Worm (Caenorhabditis elegans): Measurements from ENCODE around the gene C25E10.12.
A peak's percentile ranks its signal among the peaks of the same experiment; 100 is the strongest.

Gene C25E10.12

DNA sequence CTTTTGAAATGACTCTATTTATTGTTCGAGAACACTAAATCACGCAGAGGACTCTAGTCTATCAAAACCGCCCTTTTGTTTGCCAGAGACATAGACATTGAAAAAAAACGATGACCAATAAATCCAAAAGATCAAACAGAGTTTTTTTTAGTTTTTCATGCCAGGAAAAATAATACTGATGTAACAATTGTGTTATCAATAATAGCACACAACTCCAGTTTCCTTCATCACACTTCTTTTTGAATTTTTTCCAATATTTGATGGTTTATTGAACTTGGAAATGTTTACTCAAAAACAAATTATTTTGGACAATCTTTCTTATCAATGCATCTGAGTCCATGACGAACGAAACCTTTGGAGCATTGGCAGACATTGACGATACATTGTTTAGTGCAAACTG lies 8.3 kb downstream of the C25E10.12 start, which contains the start of gene C25E10.8:
Gene C25E10.8, minus strand, starts transcription at position 101 of the 400 bp plus-strand sequence.
- TF ChIP-seq crh-2 (tag; optimal IDR thresholded peaks at IDR 0.05) (no peak), lin-13 (GFP tag; optimal IDR thresholded peaks at IDR 0.05) (no peak), ztf-4 (tag; optimal IDR thresholded peaks at IDR 0.05) (no peak), nhr-12 (tag; optimal IDR thresholded peaks at IDR 0.05) (no peak)

DNA sequence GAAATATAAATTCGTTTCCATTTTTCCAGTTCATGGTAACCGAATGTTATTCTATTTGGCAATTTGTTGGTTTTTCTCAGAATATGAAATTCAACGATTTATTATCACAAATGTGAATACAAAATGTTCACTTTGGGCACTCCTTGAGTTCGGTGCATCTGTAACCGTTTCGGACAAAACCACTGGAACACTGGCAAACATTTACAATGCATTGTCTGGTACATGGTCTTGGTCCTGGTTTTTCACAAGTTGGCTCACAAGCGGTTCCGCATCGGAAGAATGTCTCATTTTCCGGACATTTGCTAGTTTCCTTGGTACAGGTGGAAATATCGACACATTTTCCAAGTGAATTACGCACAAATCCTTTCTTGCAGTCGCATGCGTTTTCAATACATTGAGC lies 9.0 kb downstream of the C25E10.12 start:
- no peak for TF ChIP-seq nhr-237 (tag; optimal IDR thresholded peaks at IDR 0.05)
- no peak for TF ChIP-seq mdl-1 (tag; optimal IDR thresholded peaks at IDR 0.05)
- TF ChIP-seq sma-9 (GFP tag; optimal IDR thresholded peaks at IDR 0.05) = no peak
- TF ChIP-seq sma-9 (tag; optimal IDR thresholded peaks at IDR 0.05) = no peak
- no peak for TF ChIP-seq blmp-1 (tag; optimal IDR thresholded peaks at IDR 0.05; ENCODE audit: insufficient read depth)
- no peak for TF ChIP-seq alr-1 (tag; optimal IDR thresholded peaks at IDR 0.05)
- no peak for TF ChIP-seq elt-3 (tag; optimal IDR thresholded peaks at IDR 0.05)
- no peak for TF ChIP-seq Y55F3AM.14 (GFP tag; optimal IDR thresholded peaks at IDR 0.05)
- no peak for TF ChIP-seq unc-39 (tag; optimal IDR thresholded peaks at IDR 0.05)
- TF ChIP-seq nhr-21 (tag; optimal IDR thresholded peaks at IDR 0.05) = no peak

- TF ChIP-seq ztf-4 (tag; optimal IDR thresholded peaks at IDR 0.05) (no peak), gmeb-1 (tag; optimal IDR thresholded peaks at IDR 0.05) (no peak), snpc-4 (tag; optimal IDR thresholded peaks at IDR 0.05) (no peak), ceh-82 (tag; optimal IDR thresholded peaks at IDR 0.05) (no peak), unc-62 (GFP tag; optimal IDR thresholded peaks at IDR 0.05) (no peak), peb-1 (tag; optimal IDR thresholded peaks at IDR 0.05) (no peak), nhr-11 (tag; optimal IDR thresholded peaks at IDR 0.05) (no peak), unc-55 (GFP tag; optimal IDR thresholded peaks at IDR 0.05) (no peak), mdl-1 (tag; optimal IDR thresholded peaks at IDR 0.05) (no peak), ceh-16 (tag; optimal IDR thresholded peaks at IDR 0.05) (no peak), ZK546.5 (tag; optimal IDR thresholded peaks at IDR 0.05) (no peak), nhr-23 (tag; optimal IDR thresholded peaks at IDR 0.05) (no peak)
Measured at ce11 chrV:9051100-9051499, 11.1 kb downstream of the C25E10.12 start, which contains the start of gene C25E10.7. Gene C25E10.7 (minus strand): TSS chrV:9051200.

DNA sequence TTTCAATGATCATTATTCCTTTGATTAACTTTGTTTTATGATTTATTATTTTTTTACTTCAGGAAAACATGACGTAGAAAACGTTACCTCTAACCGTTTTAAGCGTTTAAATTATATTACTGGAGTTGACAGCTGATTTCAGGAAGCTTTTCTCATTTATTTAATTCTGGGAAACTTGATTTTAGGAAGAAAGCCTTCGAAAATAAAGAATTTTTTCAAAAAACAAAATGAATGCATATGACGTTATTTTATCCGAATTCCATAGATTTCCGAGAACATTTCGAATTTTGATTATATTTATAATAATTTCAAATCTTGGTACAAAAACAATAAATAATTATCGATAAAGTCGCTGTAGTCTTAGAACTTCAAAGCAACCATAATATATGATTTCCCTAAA lies 13.0 kb downstream of the C25E10.12 start:
- TF ChIP-seq mbf-1 (tag; optimal IDR thresholded peaks at IDR 0.05) (no peak), ZK546.5 (tag; optimal IDR thresholded peaks at IDR 0.05) (no peak), nhr-10 (tag; optimal IDR thresholded peaks at IDR 0.05) (no peak), crh-2 (tag; optimal IDR thresholded peaks at IDR 0.05) (no peak), mdl-1 (tag; optimal IDR thresholded peaks at IDR 0.05) (no peak), nhr-25 (tag; optimal IDR thresholded peaks at IDR 0.05) (no peak), lin-39 (tag; optimal IDR thresholded peaks at IDR 0.05) (no peak), nhr-12 (tag; optimal IDR thresholded peaks at IDR 0.05) (no peak), peb-1 (tag; optimal IDR thresholded peaks at IDR 0.05) (no peak), nhr-237 (tag; optimal IDR thresholded peaks at IDR 0.05) (no peak), lsy-2 (tag; optimal IDR thresholded peaks at IDR 0.05) (no peak), sem-4 (tag; optimal IDR thresholded peaks at IDR 0.05) (no peak), alr-1 (tag; optimal IDR thresholded peaks at IDR 0.05) (no peak), elt-3 (tag; optimal IDR thresholded peaks at IDR 0.05) (no peak), nhr-77 (tag; optimal IDR thresholded peaks at IDR 0.05) (no peak), Y55F3AM.14 (GFP tag; optimal IDR thresholded peaks at IDR 0.05) (no peak), nhr-21 (tag; optimal IDR thresholded peaks at IDR 0.05) (no peak)

DNA sequence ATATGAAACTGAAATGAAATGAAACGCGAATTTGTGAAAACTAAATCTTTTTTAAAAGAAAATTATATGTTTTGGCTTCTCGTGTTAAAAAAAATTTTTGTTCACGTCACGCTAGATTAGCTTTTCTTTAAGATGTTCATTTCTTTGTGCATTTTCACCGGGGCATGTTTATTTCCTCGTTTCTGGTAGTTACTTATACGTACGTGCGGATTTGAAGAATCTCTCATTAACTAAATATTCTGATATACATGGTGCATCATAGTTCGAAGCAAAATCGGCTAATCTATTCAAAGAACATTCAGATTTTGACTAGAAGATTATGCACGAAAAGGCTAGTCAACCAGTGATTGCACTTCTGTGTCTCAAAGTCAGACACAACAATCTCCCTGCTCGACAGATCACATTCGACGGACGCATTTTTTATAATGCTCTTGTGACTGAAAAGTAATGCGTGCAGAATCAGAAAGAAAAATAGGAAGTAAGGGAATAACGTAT lies 14.6 kb downstream of the C25E10.12 start, which contains the start of gene C25E10.17:
Gene C25E10.17, minus strand, starts transcription at position 51 of the 495 bp plus-strand sequence.
- TF ChIP-seq C34F6.9 (tag; optimal IDR thresholded peaks at IDR 0.05) = no peak
- TF ChIP-seq lin-13 (GFP tag; optimal IDR thresholded peaks at IDR 0.05) = no peak
- peak; percentile 26 for TF ChIP-seq nhr-21 (tag; optimal IDR thresholded peaks at IDR 0.05)
- no peak for TF ChIP-seq mab-5 (tag; optimal IDR thresholded peaks at IDR 0.05)
- no peak for TF ChIP-seq mbf-1 (tag; optimal IDR thresholded peaks at IDR 0.05)

DNA sequence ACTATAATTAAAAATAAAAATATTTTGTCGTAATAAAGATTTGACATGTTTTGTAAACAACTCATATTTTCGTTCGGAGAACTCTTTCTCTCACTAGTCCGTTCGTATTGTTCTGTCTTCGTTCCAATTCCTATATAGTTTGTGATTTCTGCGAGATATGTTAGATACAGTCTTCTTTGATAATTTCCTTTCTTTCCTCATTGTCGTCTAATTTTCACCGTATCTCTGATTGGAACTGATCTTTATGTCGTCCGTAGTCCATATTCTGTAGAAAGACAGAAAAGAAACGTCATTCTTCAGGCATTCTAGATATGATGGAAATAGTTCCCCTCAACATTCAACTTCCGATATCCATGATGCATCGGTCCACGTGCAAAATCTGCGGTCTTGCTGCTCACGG lies 17.4 kb downstream of the C25E10.12 start, which contains the start of gene nhr-30:
Gene nhr-30, plus strand, starts transcription at position 301 of the 400 bp plus-strand sequence.
- no peak for TF ChIP-seq gmeb-1 (tag; optimal IDR thresholded peaks at IDR 0.05)
- no peak for TF ChIP-seq unc-55 (GFP tag; optimal IDR thresholded peaks at IDR 0.05)
- TF ChIP-seq alr-1 (tag; optimal IDR thresholded peaks at IDR 0.05) = no peak
- no peak for TF ChIP-seq lsy-2 (tag; optimal IDR thresholded peaks at IDR 0.05)
- no peak for TF ChIP-seq sma-3 (GFP tag; optimal IDR thresholded peaks at IDR 0.05)
- no peak for TF ChIP-seq snpc-4 (tag; optimal IDR thresholded peaks at IDR 0.05)
- TF ChIP-seq lin-39 (tag; optimal IDR thresholded peaks at IDR 0.05) = no peak
- TF ChIP-seq elt-3 (tag; optimal IDR thresholded peaks at IDR 0.05) = no peak
- TF ChIP-seq nhr-12 (tag; optimal IDR thresholded peaks at IDR 0.05) = no peak
- no peak for TF ChIP-seq ama-1 (optimal IDR thresholded peaks at IDR 0.05)
- no peak for TF ChIP-seq crh-2 (tag; optimal IDR thresholded peaks at IDR 0.05)
- no peak for TF ChIP-seq nhr-21 (tag; optimal IDR thresholded peaks at IDR 0.05)
- no peak for TF ChIP-seq peb-1 (tag; optimal IDR thresholded peaks at IDR 0.05)
- TF ChIP-seq lin-13 (GFP tag; optimal IDR thresholded peaks at IDR 0.05) = no peak
- no peak for TF ChIP-seq blmp-1 (tag; optimal IDR thresholded peaks at IDR 0.05; ENCODE audit: insufficient read depth)
